Worm (Caenorhabditis elegans): ENCODE measurements around the gene F46G11.6.

The F46G11.6 gene

DNA sequence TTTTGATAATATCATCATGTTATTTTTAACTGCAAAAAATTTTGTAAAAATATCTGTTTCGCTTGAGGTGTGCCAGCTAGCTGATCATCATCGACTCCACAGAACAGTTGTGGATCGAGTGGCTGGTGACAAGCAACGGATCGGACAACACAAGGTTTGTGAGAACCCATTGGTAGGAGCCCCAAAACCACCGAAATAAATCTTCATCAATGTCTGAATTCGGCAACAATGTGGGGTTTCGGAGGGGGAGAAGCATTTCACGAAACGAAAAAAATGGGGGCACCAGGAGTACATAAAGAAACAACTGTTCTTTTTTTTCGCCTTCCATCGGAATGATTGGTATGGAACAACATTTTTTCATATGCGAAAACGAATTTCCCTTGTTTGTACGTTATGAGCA is 29.1 kb downstream of the F46G11.6 start:
- no peak for TF ChIP-seq unc-130 (GFP tag; optimal IDR thresholded peaks at IDR 0.05)
- TF ChIP-seq rcor-1 (GFP tag; IDR thresholded peaks at IDR 0.05): no peak
- no peak for TF ChIP-seq sea-2 (GFP tag; IDR thresholded peaks at IDR 0.05)
- no peak for TF ChIP-seq Y67H2A.10 (GFP tag; conservative IDR thresholded peaks at IDR 0.05)
- no peak for TF ChIP-seq snpc-1.1 (tag; optimal IDR thresholded peaks at IDR 0.05; ENCODE audit: insufficient read depth)
- TF ChIP-seq mel-28 (tag; optimal IDR thresholded peaks at IDR 0.05; ENCODE audit: borderline replicate concordance): no peak
- TF ChIP-seq hlh-26 (GFP tag; conservative IDR thresholded peaks at IDR 0.05): no peak
- no peak for TF ChIP-seq F33H1.4 (GFP tag; IDR thresholded peaks at IDR 0.05)
- TF ChIP-seq Y56A3A.18 (GFP tag; IDR thresholded peaks at IDR 0.05): no peak
- no peak for TF ChIP-seq C06A6.2 (GFP tag; conservative IDR thresholded peaks at IDR 0.05)
- no peak for TF ChIP-seq F23B12.7 (tag; optimal IDR thresholded peaks at IDR 0.05; ENCODE audit: insufficient read depth)

DNA sequence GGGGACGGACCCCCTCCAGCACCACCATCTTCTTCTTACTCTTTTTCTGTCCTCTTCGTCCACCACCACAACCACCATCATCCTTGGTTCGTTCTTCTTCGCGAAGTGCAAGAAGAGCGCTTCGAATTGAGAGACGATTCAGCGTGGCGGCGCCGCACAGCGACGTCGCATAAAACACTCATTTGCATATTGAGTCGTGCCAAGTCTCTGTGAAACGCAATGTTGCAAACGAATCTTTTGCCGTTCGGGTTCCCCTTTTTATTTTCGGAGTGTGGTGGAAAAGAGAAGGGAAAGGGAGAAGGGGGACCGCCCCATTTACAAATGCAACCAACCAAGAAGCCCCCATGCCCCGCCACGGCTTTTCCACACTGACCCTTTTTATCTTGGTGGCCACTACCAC is 30.1 kb downstream of the F46G11.6 start:
- no peak for TF ChIP-seq attf-5 (GFP tag; optimal IDR thresholded peaks at IDR 0.05)
- peak; percentile 17 for TF ChIP-seq K12H6.12 (tag; optimal IDR thresholded peaks at IDR 0.05)
- TF ChIP-seq ztf-18 (tag; optimal IDR thresholded peaks at IDR 0.05): no peak
- TF ChIP-seq ztf-22 (GFP tag; optimal IDR thresholded peaks at IDR 0.05): no peak
- TF ChIP-seq mcd-1 (GFP tag; IDR thresholded peaks at IDR 0.05): 0 out of 2 replicates have a peak, but pooled peaks have one; percentile 7
- 0 out of 2 replicates have a peak, but pooled peaks have one; percentile 42 for TF ChIP-seq aptf-3 (GFP tag; IDR thresholded peaks at IDR 0.05)
- no peak for TF ChIP-seq hlh-12 (tag; optimal IDR thresholded peaks at IDR 0.05)
- peak; percentile 85 for TF ChIP-seq zfh-2 (GFP tag; conservative IDR thresholded peaks at IDR 0.05)
- TF ChIP-seq bed-2 (GFP tag; IDR thresholded peaks at IDR 0.05): 0 out of 2 replicates have a peak, but pooled peaks have one; percentile 23
- no peak for TF ChIP-seq repo-1 (tag; optimal IDR thresholded peaks at IDR 0.05)
- peak; percentile 98 for TF ChIP-seq madf-10 (tag; optimal IDR thresholded peaks at IDR 0.05)
- TF ChIP-seq snpc-3.4 (tag; optimal IDR thresholded peaks at IDR 0.05): no peak

ce11 chrX:5817078-5817477 is 30.8 kb downstream of the F46G11.6 start:
- TF ChIP-seq B0336.3 (GFP tag; IDR thresholded peaks at IDR 0.05) (no peak), rcor-1 (GFP tag; IDR thresholded peaks at IDR 0.05) (no peak), ceh-27 (GFP tag; optimal IDR thresholded peaks at IDR 0.05) (no peak), nfya-1 (tag; optimal IDR thresholded peaks at IDR 0.05; ENCODE audit: borderline replicate concordance, insufficient read depth) (no peak), cebp-1 (GFP tag; IDR thresholded peaks at IDR 0.05) (no peak), cebp-1 (tag; optimal IDR thresholded peaks at IDR 0.05) (peak; percentile 11), F52B5.7 (tag; optimal IDR thresholded peaks at IDR 0.05) (no peak), athp-1 (tag; optimal IDR thresholded peaks at IDR 0.05) (no peak), nhr-179 (tag; optimal IDR thresholded peaks at IDR 0.05) (no peak)

ce11 chrX:5818176-5818575 is 31.9 kb downstream of the F46G11.6 start:
- TF ChIP-seq efl-1 (GFP tag; optimal IDR thresholded peaks at IDR 0.05): no peak
- TF ChIP-seq C06A6.2 (GFP tag; conservative IDR thresholded peaks at IDR 0.05): no peak
- no peak for TF ChIP-seq lin-35 (GFP tag; optimal IDR thresholded peaks at IDR 0.05)
- no peak for TF ChIP-seq hmg-1.2 (GFP tag; IDR thresholded peaks at IDR 0.05)
- no peak for TF ChIP-seq tlf-1 (GFP tag; optimal IDR thresholded peaks at IDR 0.05)
- TF ChIP-seq ztf-26 (tag; optimal IDR thresholded peaks at IDR 0.05): no peak
- TF ChIP-seq F57C9.4 (tag; optimal IDR thresholded peaks at IDR 0.05): no peak
- TF ChIP-seq him-1 (tag; optimal IDR thresholded peaks at IDR 0.05): no peak
- no peak for TF ChIP-seq madf-3 (GFP tag; IDR thresholded peaks at IDR 0.05)
- TF ChIP-seq let-526 (GFP tag; IDR thresholded peaks at IDR 0.05): no peak
- no peak for TF ChIP-seq F22D6.2 (tag; optimal IDR thresholded peaks at IDR 0.05)
- TF ChIP-seq Y79H2A.3 (GFP tag; conservative IDR thresholded peaks at IDR 0.05): no peak
- no peak for TF ChIP-seq lag-1 (GFP tag; IDR thresholded peaks at IDR 0.05)
- TF ChIP-seq unc-62 (GFP tag; optimal IDR thresholded peaks at IDR 0.05): no peak
- TF ChIP-seq F39B2.1 (GFP tag; IDR thresholded peaks at IDR 0.05): no peak
- no peak for TF ChIP-seq B0261.1 (tag; optimal IDR thresholded peaks at IDR 0.05)
- TF ChIP-seq lin-54 (GFP tag; optimal IDR thresholded peaks at IDR 0.05): no peak
